Fruit fly (Drosophila melanogaster): ENCODE results near the gene mthl7.
A peak's percentile ranks its signal among the peaks of the same experiment; 100 is the strongest.

The mthl7 gene

dm6 chr3L:8180464-8181137 is at the start of gene mthl7, which contains the start of gene Uxs:
Gene mthl7 (minus strand): TSS chr3L:8180514.
Gene Uxs (plus strand): TSS chr3L:8180923.
- TF ChIP-seq CG12299 (tag; optimal IDR thresholded peaks at IDR 0.05) (no peak), Xrp1 (GFP tag; IDR thresholded peaks at IDR 0.05) (no peak), emc (GFP tag; optimal IDR thresholded peaks at IDR 0.05) (no peak), pfk (GFP tag; optimal IDR thresholded peaks at IDR 0.05) (no peak), CG9609 (GFP tag; optimal IDR thresholded peaks at IDR 0.05) (no peak), CG7372 (GFP tag; IDR thresholded peaks at IDR 0.05) (no peak), stwl (tag; optimal IDR thresholded peaks at IDR 0.05) (peak; percentile 4), MTF-1 (GFP tag; optimal IDR thresholded peaks at IDR 0.05; ENCODE audit: borderline replicate concordance) (no peak), Optix (GFP tag; IDR thresholded peaks at IDR 0.05) (no peak), nerfin-2 (GFP tag; IDR thresholded peaks at IDR 0.05; ENCODE audit: partially characterized antibody) (no peak), Antp (GFP tag; optimal IDR thresholded peaks at IDR 0.05) (no peak), CG13287 (GFP tag; IDR thresholded peaks at IDR 0.05; ENCODE audit: partially characterized antibody) (peak; percentile 67), luna (GFP tag; optimal IDR thresholded peaks at IDR 0.05) (no peak), CG9876 (GFP tag; optimal IDR thresholded peaks at IDR 0.05) (no peak), chinmo (GFP tag; IDR thresholded peaks at IDR 0.05; ENCODE audit: partially characterized antibody) (peak; percentile 72; the same call in 1 of the 4 replicates), klu (GFP tag; IDR thresholded peaks at IDR 0.05) (no peak), MBD-R2 (GFP tag; IDR thresholded peaks at IDR 0.05) (peak; percentile 75), toy (GFP tag; IDR thresholded peaks at IDR 0.05) (no peak), crp (GFP tag; optimal IDR thresholded peaks at IDR 0.05) (peak in 1 of 2 experiments; percentile 56), Dref (GFP tag; IDR thresholded peaks at IDR 0.05) (peak; percentile 47), seq (GFP tag; IDR thresholded peaks at IDR 0.05) (no peak), Oli (tag; optimal IDR thresholded peaks at IDR 0.05) (no peak), Ptx1 (GFP tag; IDR thresholded peaks at IDR 0.05) (no peak), grn (GFP tag; optimal IDR thresholded peaks at IDR 0.05) (peak; percentile 51), sug (tag; optimal IDR thresholded peaks at IDR 0.05) (peak; percentile 4), CG2116 (GFP tag; optimal IDR thresholded peaks at IDR 0.05) (peak; percentile 25), nau (GFP tag; optimal IDR thresholded peaks at IDR 0.05) (no peak), CG2712 (tag; optimal IDR thresholded peaks at IDR 0.05) (no peak), Max (GFP tag; optimal IDR thresholded peaks at IDR 0.05) (no peak), sna (GFP tag; IDR thresholded peaks at IDR 0.05; ENCODE audit: partially characterized antibody) (peak; percentile 22; the same call in 1 of the 2 replicates), jing (GFP tag; optimal IDR thresholded peaks at IDR 0.05) (no peak), Opbp (GFP tag; IDR thresholded peaks at IDR 0.05; ENCODE audit: partially characterized antibody) (0 out of 3 replicates have a peak, but pooled peaks have one; percentile 26), Scr (GFP tag; IDR thresholded peaks at IDR 0.05; ENCODE audit: partially characterized antibody) (peak; percentile 50), B-H1 (GFP tag; IDR thresholded peaks at IDR 0.05) (no peak), Lim3 (GFP tag; IDR thresholded peaks at IDR 0.05) (no peak), tna (GFP tag; IDR thresholded peaks at IDR 0.05; ENCODE audit: partially characterized antibody) (no peak), CG7963 (GFP tag; IDR thresholded peaks at IDR 0.05; ENCODE audit: partially characterized antibody) (0 out of 3 replicates have a peak, but pooled peaks have one; percentile 29), cad (GFP tag; optimal IDR thresholded peaks at IDR 0.05) (no peak), CG7987 (GFP tag; optimal IDR thresholded peaks at IDR 0.05) (no peak), CG18619 (GFP tag; optimal IDR thresholded peaks at IDR 0.05) (no peak), CG9797 (GFP tag; optimal IDR thresholded peaks at IDR 0.05) (peak; percentile 42), CG4730 (GFP tag; IDR thresholded peaks at IDR 0.05) (no peak), Bgb (GFP tag; IDR thresholded peaks at IDR 0.05; ENCODE audit: partially characterized antibody) (peak; percentile 40; the same call in 1 of the 2 replicates), CG9727 (GFP tag; optimal IDR thresholded peaks at IDR 0.05) (no peak), CG10366 (GFP tag; IDR thresholded peaks at IDR 0.05) (no peak), CG13894 (tag; optimal IDR thresholded peaks at IDR 0.05) (no peak), CG7839 (tag; optimal IDR thresholded peaks at IDR 0.05) (no peak), tgo (GFP tag; IDR thresholded peaks at IDR 0.05) (no peak), Hr51 (GFP tag; optimal IDR thresholded peaks at IDR 0.05) (no peak)
